Worm (Caenorhabditis elegans): ENCODE results near the gene mboa-4.

DNA sequence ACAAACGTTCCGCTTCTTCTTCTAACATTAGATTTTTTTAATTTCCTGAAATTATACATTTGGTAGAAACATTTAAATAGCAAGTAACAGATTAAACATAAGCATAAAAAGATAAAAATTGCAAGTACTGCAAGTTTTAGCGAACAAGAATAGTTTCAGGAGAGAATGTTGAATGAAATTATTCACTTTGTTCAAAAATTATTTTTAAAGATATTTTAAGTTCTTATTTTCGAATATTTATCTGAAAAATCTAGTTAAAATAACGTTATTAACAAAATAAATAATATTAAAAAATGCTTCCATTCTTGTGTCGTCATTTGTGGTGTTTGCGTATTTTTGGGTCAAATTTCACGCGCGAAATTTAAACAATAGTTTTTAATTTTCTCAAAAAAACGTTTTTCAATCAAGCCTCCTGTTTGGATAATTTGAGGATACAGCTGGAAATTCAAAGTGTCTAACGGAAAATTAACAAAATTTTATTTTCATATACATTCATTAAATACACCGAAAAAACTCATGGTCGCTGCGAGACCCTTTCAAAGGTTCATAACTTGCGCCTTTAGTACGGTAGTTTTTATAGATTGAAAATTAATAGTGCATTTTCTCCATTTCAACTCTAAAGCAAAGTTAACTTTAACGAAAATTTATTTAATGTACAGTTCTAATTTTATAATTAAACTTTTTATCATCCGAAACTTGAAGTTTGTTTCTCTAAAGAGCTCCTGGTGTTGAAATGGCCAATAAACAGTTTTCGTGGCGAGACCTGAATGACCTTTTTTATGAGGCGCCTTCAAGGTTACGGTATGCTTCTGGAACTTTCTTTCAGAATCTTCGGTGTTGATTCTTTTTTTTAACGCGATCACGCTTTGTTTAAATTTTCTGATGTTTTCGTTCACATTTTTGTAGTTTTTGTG, 17.2 kb downstream of the mboa-4 start, which contains the start of gene skih-2:
- no peak for TF ChIP-seq scrt-1 (GFP tag; IDR thresholded peaks at IDR 0.05)
- TF ChIP-seq B0310.2 (tag; optimal IDR thresholded peaks at IDR 0.05), result no peak
- no peak for TF ChIP-seq flt-1 (GFP tag; IDR thresholded peaks at IDR 0.05)
- no peak for TF ChIP-seq tbx-37 (GFP tag; conservative IDR thresholded peaks at IDR 0.05)
- TF ChIP-seq ama-1 (optimal IDR thresholded peaks at IDR 0.05), result no peak
- TF ChIP-seq sea-1 (GFP tag; conservative IDR thresholded peaks at IDR 0.05), result no peak
- TF ChIP-seq ets-7 (tag; optimal IDR thresholded peaks at IDR 0.05), result no peak
- TF ChIP-seq F13C5.2 (tag; optimal IDR thresholded peaks at IDR 0.05), result no peak
- TF ChIP-seq tbx-11 (GFP tag; IDR thresholded peaks at IDR 0.05), result no peak
- TF ChIP-seq hnd-1 (tag; optimal IDR thresholded peaks at IDR 0.05), result no peak
- TF ChIP-seq tra-4 (tag; optimal IDR thresholded peaks at IDR 0.05), result no peak

Data from whole organism, early embryonic.